Worm (Caenorhabditis elegans) whole organism, early embryonic: ENCODE data around the gene F42G4.6.

ENCODE experiments used
- ama-1 ChIP-seq: fragments of 150-350 bp; optimal IDR thresholded peaks from 2 replicates; lab custom pipeline; 2014
- ceh-36 ChIP-seq: sonication (generic microtip); optimal IDR thresholded peaks from 2 replicates; lab custom pipeline; 2016; ENCODE audit warnings: missing genetic modification characterization, inconsistent platforms, missing compliant biosample characterization
- ets-7 ChIP-seq: sonication (generic microtip); optimal IDR thresholded peaks from 2 replicates; lab custom pipeline; 2016; ENCODE audit warnings: missing genotype, missing genetic modification characterization, missing compliant biosample characterization
- pes-1 ChIP-seq: fragments of 200-800 bp; sonication (Bioruptor generic); IDR thresholded peaks from 2 replicates; pipeline ENCODE4 v1.3.6; 2022; ENCODE audit warnings: missing genetic modification reagents, missing genetic modification characterization, missing compliant biosample characterization
- tra-4 ChIP-seq: sonication (generic microtip); optimal IDR thresholded peaks from 2 replicates; lab custom pipeline; 2017; ENCODE audit warnings: missing genetic modification characterization, missing compliant biosample characterization

DNA sequence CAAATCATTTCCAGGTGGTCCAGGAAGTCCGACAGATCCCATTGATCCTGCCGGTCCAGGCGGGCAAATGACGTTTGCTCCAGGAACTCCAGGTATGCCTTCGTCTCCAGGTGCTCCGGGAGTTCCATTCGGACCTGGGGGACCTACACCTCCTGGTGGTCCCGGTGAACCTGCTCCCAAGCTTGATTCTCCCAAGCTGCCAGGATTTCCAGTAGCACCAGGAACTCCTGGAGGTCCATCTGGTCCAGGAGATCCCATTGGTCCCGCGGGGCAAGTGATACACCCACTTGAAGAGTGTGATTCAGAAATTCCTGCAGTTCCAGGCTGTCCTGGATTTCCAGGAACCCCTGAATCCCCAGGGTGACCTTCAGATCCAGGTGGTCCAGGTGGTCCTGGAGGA lies 17.2 kb downstream of the F42G4.6 start:
- TF ChIP-seq ceh-36 (tag; lab: Kevin White, UChicago) = no peak
- TF ChIP-seq ets-7 (tag; lab: Kevin White, UChicago) = no peak
- TF ChIP-seq ama-1 (lab: Kevin White, UChicago) = no peak
- TF ChIP-seq tra-4 (tag; lab: Kevin White, UChicago) = no peak
- TF ChIP-seq pes-1 = no peak
